Worm (Caenorhabditis elegans): ENCODE data around the gene F40H3.3.

- TF ChIP-seq dve-1 (tag; optimal IDR thresholded peaks at IDR 0.05) (no peak), unc-86 (tag; optimal IDR thresholded peaks at IDR 0.05) (no peak), ama-1 (optimal IDR thresholded peaks at IDR 0.05) (no peak), unc-42 (tag; optimal IDR thresholded peaks at IDR 0.05) (peak; percentile 52), pqm-1 (tag; optimal IDR thresholded peaks at IDR 0.05) (no peak), fax-1 (tag; optimal IDR thresholded peaks at IDR 0.05) (no peak), nhr-11 (tag; optimal IDR thresholded peaks at IDR 0.05) (no peak), zip-5 (tag; optimal IDR thresholded peaks at IDR 0.05) (no peak), ceh-2 (tag; optimal IDR thresholded peaks at IDR 0.05) (no peak), tbx-2 (tag; optimal IDR thresholded peaks at IDR 0.05) (no peak), fkh-10 (GFP tag; optimal IDR thresholded peaks at IDR 0.05) (no peak)
These were observed 35.9 kb downstream of the F40H3.3 start for ce11 chrII:6207252-6207651.
